Fruit fly (Drosophila melanogaster) whole organism: ENCODE data around the gene Pkc98E.

Source experiments
- CG8478 ChIP-seq: fragments of >200 bp; optimal IDR thresholded peaks from 2 replicates; lab custom pipeline; 2018; ENCODE audit warnings: inconsistent platforms
- Dll ChIP-seq: fragments of >200 bp; optimal IDR thresholded peaks from 2 replicates; lab custom pipeline; 2017
- EcR ChIP-seq, 2 experiments: fragments of >200 bp; optimal IDR thresholded peaks; 2 replicates each; lab custom pipeline; 2017; ENCODE audit warnings: missing biosample characterization in 2 of 2, missing genetic modification characterization in 2 of 2, missing genetic modification reagents in 2 of 2
- pan ChIP-seq: fragments of >200 bp; optimal IDR thresholded peaks from 2 replicates; lab custom pipeline; 2017
- psq ChIP-seq: fragments of >200 bp; optimal IDR thresholded peaks from 2 replicates; lab custom pipeline; 2017
- usp ChIP-seq: fragments of >200 bp; optimal IDR thresholded peaks from 2 replicates; lab custom pipeline; 2017; ENCODE audit warnings: missing biosample characterization, missing genetic modification characterization, mixed read lengths

Gene Pkc98E

dm6 chr3R:29062717-29063206 is 23.8 kb downstream of the Pkc98E start, which contains the start of the genes Cul5 and Bicra:
Gene Cul5, minus strand, starts transcription at chr3R:29062975.
Gene Bicra, plus strand, starts transcription at chr3R:29063040.
- TF ChIP-seq Dll (lab: Kevin White, UChicago), result no peak
- no peak for TF ChIP-seq EcR (GFP tag; optimal IDR thresholded peaks at IDR 0.05; lab: Kevin White, UChicago)
- TF ChIP-seq usp, result no peak
- no peak for TF ChIP-seq CG8478 (lab: Kevin White, UChicago)
- TF ChIP-seq psq (lab: Kevin White, UChicago), result no peak
- no peak for TF ChIP-seq pan (lab: Kevin White, UChicago)

- TF ChIP-seq usp (no peak), EcR (GFP tag; optimal IDR thresholded peaks at IDR 0.05; lab: Kevin White, UChicago) (peak in 1 of 2 experiments; percentile 71), CG8478 (lab: Kevin White, UChicago) (peak; percentile 46)
Observed at dm6 chr3R:29063207-29063920, 24.4 kb downstream of the Pkc98E start.

DNA sequence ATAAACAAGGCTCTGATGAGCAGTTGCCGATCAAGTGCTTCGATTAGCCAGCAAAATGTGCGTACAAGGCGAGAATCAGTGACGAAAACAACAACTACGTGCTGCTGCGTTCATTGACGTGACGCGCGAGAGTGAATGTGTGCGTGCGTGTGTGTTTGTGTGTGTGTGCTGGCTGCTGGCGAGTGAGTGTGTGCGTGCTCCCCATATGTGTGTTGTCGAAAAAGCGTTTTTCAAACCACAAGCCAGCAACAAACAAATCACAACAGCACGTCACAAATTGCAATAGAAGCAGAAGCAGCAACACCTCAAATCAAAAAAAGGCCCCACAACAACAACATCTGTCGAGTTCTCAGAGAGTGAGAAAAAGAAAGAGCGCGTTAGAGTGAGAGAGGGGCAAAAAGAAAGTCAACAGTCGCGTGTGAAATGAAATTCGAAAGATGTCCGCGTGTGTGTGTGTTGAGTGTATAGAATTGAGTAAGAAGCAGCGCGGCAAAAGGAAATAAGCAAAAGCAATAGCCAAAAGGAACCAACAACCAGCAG is 25.0 kb downstream of the Pkc98E start:
- TF ChIP-seq usp (no peak), Dll (lab: Kevin White, UChicago) (peak; percentile 46)

DNA sequence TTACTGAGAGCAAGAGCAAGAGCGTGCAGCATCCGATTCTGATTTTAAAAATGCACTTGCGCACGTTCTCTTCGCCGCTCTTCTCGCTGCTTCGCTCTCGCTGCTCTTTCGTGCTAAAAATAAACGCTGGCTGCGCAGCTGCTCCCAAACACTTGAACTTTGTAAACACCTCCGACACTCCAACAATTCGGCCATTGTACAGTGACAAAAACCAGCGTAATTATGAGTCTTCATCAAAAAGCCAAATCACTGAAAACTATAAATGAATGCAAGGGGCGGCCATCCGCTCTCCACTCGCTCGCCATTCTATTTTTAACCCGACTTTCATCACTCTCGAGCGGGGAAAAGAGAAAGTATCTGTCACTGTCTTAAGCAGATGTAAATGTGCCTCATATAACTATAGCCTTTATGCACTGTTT is 25.7 kb downstream of the Pkc98E start:
- no peak for TF ChIP-seq pan (lab: Kevin White, UChicago)
- TF ChIP-seq CG8478 (lab: Kevin White, UChicago), result no peak
- TF ChIP-seq psq (lab: Kevin White, UChicago), result no peak
- no peak for TF ChIP-seq usp
- TF ChIP-seq Dll (lab: Kevin White, UChicago), result peak; percentile 85
- TF ChIP-seq EcR (GFP tag; optimal IDR thresholded peaks at IDR 0.05; lab: Kevin White, UChicago), result peak in 1 of 2 experiments; percentile 40

- TF ChIP-seq Dll (lab: Kevin White, UChicago), result no peak
- no peak for TF ChIP-seq usp
- TF ChIP-seq EcR (GFP tag; optimal IDR thresholded peaks at IDR 0.05; lab: Kevin White, UChicago), result no peak
- no peak for TF ChIP-seq CG8478 (lab: Kevin White, UChicago)
- no peak for TF ChIP-seq psq (lab: Kevin White, UChicago)
- TF ChIP-seq pan (lab: Kevin White, UChicago), result no peak
Observed at dm6 chr3R:29066285-29066684, 27.3 kb downstream of the Pkc98E start.

DNA sequence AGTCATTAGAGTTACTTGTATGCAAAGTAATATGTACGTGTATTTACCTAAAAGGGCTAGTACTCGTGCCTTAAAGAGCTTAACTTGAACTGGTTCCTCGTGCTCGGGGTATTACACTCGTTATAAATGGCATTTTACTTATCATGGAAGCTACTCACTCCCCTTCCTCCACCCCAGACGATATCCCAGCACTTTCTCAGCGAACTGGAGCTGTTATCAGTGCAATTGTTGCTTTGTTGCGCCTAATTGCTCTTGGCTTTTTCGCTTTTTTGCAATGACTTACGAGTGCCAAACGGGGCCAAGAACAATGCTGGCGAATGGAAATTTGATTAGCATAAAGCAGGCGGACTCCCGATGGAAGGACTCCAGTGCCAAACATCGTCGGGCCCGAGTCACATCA is 28.1 kb downstream of the Pkc98E start:
- TF ChIP-seq pan (lab: Kevin White, UChicago), result no peak
- TF ChIP-seq Dll (lab: Kevin White, UChicago), result no peak
- TF ChIP-seq psq (lab: Kevin White, UChicago), result no peak
- no peak for TF ChIP-seq CG8478 (lab: Kevin White, UChicago)
- TF ChIP-seq EcR (GFP tag; optimal IDR thresholded peaks at IDR 0.05; lab: Kevin White, UChicago), result no peak
- TF ChIP-seq usp, result no peak

dm6 chr3R:29068430-29069207 is 29.7 kb downstream of the Pkc98E start:
- TF ChIP-seq psq (lab: Kevin White, UChicago), result no peak
- TF ChIP-seq EcR (GFP tag; optimal IDR thresholded peaks at IDR 0.05; lab: Kevin White, UChicago), result no peak
- no peak for TF ChIP-seq CG8478 (lab: Kevin White, UChicago)
- TF ChIP-seq usp, result no peak
- no peak for TF ChIP-seq Dll (lab: Kevin White, UChicago)
- TF ChIP-seq pan (lab: Kevin White, UChicago), result no peak

DNA sequence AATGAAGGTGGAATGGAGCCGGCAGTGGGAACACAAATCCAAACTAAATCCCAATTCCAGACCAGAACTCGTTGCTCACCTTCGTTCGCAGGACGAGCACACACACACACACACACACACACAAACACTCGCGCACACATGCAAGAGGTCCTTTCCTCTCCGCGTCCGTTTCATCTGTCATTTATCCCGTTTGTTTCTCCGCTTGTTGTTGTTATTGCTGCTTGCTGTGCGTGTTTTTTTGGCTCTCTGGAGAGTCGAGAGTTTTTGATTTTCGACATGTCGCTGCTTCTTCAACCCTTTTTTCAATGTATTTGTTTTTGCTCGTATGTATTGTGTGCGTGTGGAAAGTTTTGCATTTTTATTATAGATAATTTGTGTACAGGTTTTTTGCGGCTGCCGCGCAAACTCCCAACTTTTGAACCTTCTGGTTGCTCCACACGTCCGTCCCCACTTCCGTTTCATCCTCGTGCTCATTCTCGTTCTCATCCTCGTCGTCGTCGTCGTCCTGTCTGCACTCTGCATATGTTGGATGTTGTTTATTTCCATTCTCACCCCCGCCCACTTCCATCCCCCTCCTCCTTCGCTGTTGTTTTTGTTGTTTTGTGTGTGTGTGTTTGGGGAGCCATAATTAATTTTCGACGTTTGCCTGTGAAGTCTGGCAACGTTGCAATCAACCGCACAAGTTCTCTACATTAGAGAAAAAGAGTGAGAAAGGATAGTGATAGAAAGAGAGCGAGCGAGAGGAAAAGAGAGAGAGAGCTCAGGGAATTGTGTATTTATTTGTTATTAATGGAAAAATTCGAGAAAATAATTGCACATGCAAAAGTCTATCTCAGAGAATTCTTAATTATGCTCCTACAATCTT is 30.5 kb downstream of the Pkc98E start:
- TF ChIP-seq pan (lab: Kevin White, UChicago) (no peak), EcR (GFP tag; optimal IDR thresholded peaks at IDR 0.05; lab: Kevin White, UChicago) (no peak)

DNA sequence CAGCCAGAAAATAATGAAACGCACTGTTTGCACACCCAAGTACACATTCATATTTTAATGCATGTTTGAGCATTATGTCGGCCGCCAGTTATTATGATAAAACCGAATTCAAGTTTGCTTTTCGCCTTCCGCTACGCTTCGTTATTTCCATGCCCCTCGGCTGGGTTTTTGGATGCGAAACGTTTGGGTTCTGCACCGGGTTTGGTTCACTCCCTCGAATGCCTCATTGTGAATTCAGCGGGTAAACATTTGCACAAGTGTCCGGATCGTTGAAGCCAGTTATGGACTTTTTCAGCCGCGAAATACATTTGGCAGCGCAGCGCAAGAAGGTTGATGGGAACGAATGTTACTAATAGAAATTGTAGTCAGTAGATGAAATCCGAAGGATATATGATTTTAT is 32.2 kb downstream of the Pkc98E start:
- TF ChIP-seq CG8478 (lab: Kevin White, UChicago), result no peak
- TF ChIP-seq usp, result no peak
- no peak for TF ChIP-seq EcR (GFP tag; optimal IDR thresholded peaks at IDR 0.05; lab: Kevin White, UChicago)
- no peak for TF ChIP-seq Dll (lab: Kevin White, UChicago)
- no peak for TF ChIP-seq pan (lab: Kevin White, UChicago)
- no peak for TF ChIP-seq psq (lab: Kevin White, UChicago)

DNA sequence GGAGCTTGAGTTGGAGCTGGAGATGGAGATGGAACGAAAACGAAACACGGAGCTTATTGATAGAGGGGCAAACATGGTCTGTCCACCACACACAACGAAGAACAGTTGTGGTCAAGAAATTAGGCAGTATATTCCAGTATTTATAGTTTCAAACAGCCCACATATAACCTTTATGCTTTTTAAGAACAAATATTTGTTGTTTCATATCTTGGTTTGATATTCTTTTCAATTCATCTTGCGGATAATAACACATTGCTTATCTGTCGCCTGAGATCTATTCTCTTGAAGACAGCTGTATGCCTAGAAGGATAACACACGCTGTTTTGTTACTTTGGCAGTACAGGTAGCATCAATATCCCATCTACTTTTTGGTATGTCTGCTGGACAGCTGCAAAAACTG is 33.9 kb downstream of the Pkc98E start:
- no peak for TF ChIP-seq psq (lab: Kevin White, UChicago)
- TF ChIP-seq pan (lab: Kevin White, UChicago), result no peak
- TF ChIP-seq EcR (GFP tag; optimal IDR thresholded peaks at IDR 0.05; lab: Kevin White, UChicago), result no peak
- TF ChIP-seq Dll (lab: Kevin White, UChicago), result no peak
- TF ChIP-seq CG8478 (lab: Kevin White, UChicago), result no peak
- no peak for TF ChIP-seq usp
